Fruit fly (Drosophila melanogaster) whole organism, prepupa: Measurements from ENCODE around the gene tipE.

ENCODE experiments used
- CG10631 ChIP-seq: fragments of 200-800 bp; sonication (Bioruptor generic); optimal IDR thresholded peaks from 2 replicates; lab custom pipeline; 2016; ENCODE audit warnings: missing biosample characterization, missing genetic modification characterization
- CG1621 ChIP-seq: fragments of 200-800 bp; sonication (Bioruptor generic); optimal IDR thresholded peaks from 3 replicates; lab custom pipeline; 2018; ENCODE audit warnings: missing biosample characterization, mild to moderate bottlenecking, missing genetic modification characterization
- CG16779 ChIP-seq: fragments of 200-800 bp; sonication (Bioruptor generic); optimal IDR thresholded peaks from 3 replicates; lab custom pipeline; 2017; ENCODE audit warnings: missing biosample characterization, mild to moderate bottlenecking, missing genetic modification characterization
- CG3032 ChIP-seq: fragments of 200-800 bp; optimal IDR thresholded peaks from 2 replicates; lab custom pipeline; 2019; ENCODE audit warnings: missing biosample characterization, mild to moderate bottlenecking, missing genetic modification characterization, moderate library complexity
- CG32006 ChIP-seq: fragments of 200-800 bp; sonication (Bioruptor generic); optimal IDR thresholded peaks from 3 replicates; lab custom pipeline; 2017; ENCODE audit warnings: missing biosample characterization, mild to moderate bottlenecking, missing genetic modification characterization
- CG34406 ChIP-seq: fragments of 200-800 bp; sonication (Bioruptor generic); optimal IDR thresholded peaks from 3 replicates; lab custom pipeline; 2016; ENCODE audit warnings: missing biosample characterization, missing genetic modification characterization
- CG3919 ChIP-seq: fragments of 200-800 bp; sonication (Bioruptor generic); optimal IDR thresholded peaks from 3 replicates; lab custom pipeline; 2016; ENCODE audit warnings: missing biosample characterization, missing genetic modification characterization
- CG4318 ChIP-seq: fragments of 200-800 bp; sonication (Bioruptor generic); optimal IDR thresholded peaks from 3 replicates; lab custom pipeline; 2017; ENCODE audit warnings: missing biosample characterization, mild to moderate bottlenecking, missing genetic modification characterization
- CG6276 ChIP-seq: fragments of 200-800 bp; sonication (Bioruptor generic); optimal IDR thresholded peaks from 2 replicates; lab custom pipeline; 2017; ENCODE audit warnings: missing biosample characterization, mild to moderate bottlenecking, missing genetic modification characterization
- CG6792 ChIP-seq: fragments of 200-800 bp; sonication (Bioruptor generic); optimal IDR thresholded peaks from 3 replicates; lab custom pipeline; 2016; ENCODE audit warnings: missing biosample characterization, missing genetic modification characterization
- CG6808 ChIP-seq: fragments of 200-800 bp; sonication (Bioruptor generic); optimal IDR thresholded peaks from 3 replicates; lab custom pipeline; 2017; ENCODE audit warnings: missing biosample characterization, missing genetic modification characterization, mild to moderate bottlenecking, moderate library complexity, missing genetic modification reagents
- CG6854 ChIP-seq: fragments of 200-800 bp; sonication (Bioruptor generic); optimal IDR thresholded peaks from 2 replicates; lab custom pipeline; 2017; ENCODE audit warnings: missing biosample characterization, mild to moderate bottlenecking, missing genetic modification characterization
- CG7368 ChIP-seq: fragments of 200-800 bp; sonication (Bioruptor generic); optimal IDR thresholded peaks from 3 replicates; lab custom pipeline; 2016; ENCODE audit warnings: missing biosample characterization, missing genetic modification characterization
- CG8119 ChIP-seq: fragments of 200-800 bp; sonication (Bioruptor generic); IDR thresholded peaks from 3 replicates; pipeline ENCODE4 v1.3.6; 2022; ENCODE audit warnings: missing biosample characterization, missing genetic modification characterization
- CG9139 ChIP-seq: fragments of 200-800 bp; sonication (Bioruptor generic); optimal IDR thresholded peaks from 3 replicates; lab custom pipeline; 2017; ENCODE audit warnings: missing biosample characterization, mild to moderate bottlenecking, missing genetic modification characterization
- Eip75B ChIP-seq: fragments of 200-800 bp; sonication (Bioruptor generic); optimal IDR thresholded peaks from 3 replicates; lab custom pipeline; 2016; ENCODE audit warnings: missing biosample characterization, missing genetic modification characterization
- Ets96B ChIP-seq: fragments of 200-800 bp; optimal IDR thresholded peaks from 2 replicates; lab custom pipeline; 2019; ENCODE audit warnings: missing biosample characterization, mild to moderate bottlenecking, missing genetic modification characterization, moderate library complexity
- Hr38 ChIP-seq: sonication (Bioruptor generic); optimal IDR thresholded peaks from 2 replicates; lab custom pipeline; 2016; ENCODE audit warnings: missing biosample characterization, missing genetic modification characterization
- Hr4 ChIP-seq: fragments of 200-800 bp; sonication (Bioruptor generic); optimal IDR thresholded peaks from 3 replicates; lab custom pipeline; 2016; ENCODE audit warnings: missing biosample characterization, missing genetic modification characterization
- OdsH ChIP-seq: fragments of 200-800 bp; sonication (Bioruptor generic); optimal IDR thresholded peaks from 3 replicates; lab custom pipeline; 2016; ENCODE audit warnings: missing biosample characterization, missing genetic modification characterization
- Smox ChIP-seq: fragments of 200-800 bp; sonication (Bioruptor generic); optimal IDR thresholded peaks from 3 replicates; lab custom pipeline; 2016; ENCODE audit warnings: missing biosample characterization, missing genetic modification characterization
- Sox102F ChIP-seq: fragments of 200-800 bp; sonication (Bioruptor generic); optimal IDR thresholded peaks from 2 replicates; lab custom pipeline; 2016; ENCODE audit warnings: missing biosample characterization, mild to moderate bottlenecking, missing genetic modification characterization
- Sox14 ChIP-seq: fragments of 200-800 bp; sonication (Bioruptor generic); optimal IDR thresholded peaks from 3 replicates; lab custom pipeline; 2016; ENCODE audit warnings: missing biosample characterization, missing genetic modification characterization
- achi ChIP-seq: fragments of 200-800 bp; sonication (Bioruptor generic); optimal IDR thresholded peaks from 3 replicates; lab custom pipeline; 2016; ENCODE audit warnings: missing biosample characterization, missing genetic modification characterization
- cyc ChIP-seq: fragments of 200-800 bp; sonication (Bioruptor generic); optimal IDR thresholded peaks from 3 replicates; lab custom pipeline; 2016; ENCODE audit warnings: missing biosample characterization, missing genetic modification characterization
- dac ChIP-seq: fragments of 200-800 bp; sonication (Bioruptor generic); optimal IDR thresholded peaks from 2 replicates; lab custom pipeline; 2017; ENCODE audit warnings: missing biosample characterization, mild to moderate bottlenecking, missing genetic modification characterization
- dsx ChIP-seq: fragments of 200-800 bp; optimal IDR thresholded peaks from 3 replicates; lab custom pipeline; 2019; ENCODE audit warnings: missing biosample characterization, mild to moderate bottlenecking, missing genetic modification characterization, moderate library complexity; ENCODE audit not compliant: poor library complexity, severe bottlenecking
- eg ChIP-seq: fragments of 200-800 bp; sonication (Bioruptor generic); IDR thresholded peaks from 3 replicates; pipeline ENCODE4 v1.3.6; 2022; ENCODE audit warnings: missing biosample characterization, missing genetic modification characterization
- esn ChIP-seq: fragments of 200-800 bp; sonication (Bioruptor generic); optimal IDR thresholded peaks from 2 replicates; lab custom pipeline; 2016; ENCODE audit warnings: missing biosample characterization, mild to moderate bottlenecking, missing genetic modification characterization, moderate library complexity
- fd59A ChIP-seq: fragments of 200-800 bp; sonication (Bioruptor generic); optimal IDR thresholded peaks from 2 replicates; lab custom pipeline; 2017; ENCODE audit warnings: missing biosample characterization, mild to moderate bottlenecking, missing genetic modification characterization, missing genetic modification reagents
- fd85E ChIP-seq: fragments of 200-800 bp; sonication (Bioruptor generic); optimal IDR thresholded peaks from 3 replicates; lab custom pipeline; 2016; ENCODE audit warnings: missing biosample characterization, missing genetic modification characterization
- fkh ChIP-seq: fragments of 200-800 bp; sonication (Bioruptor generic); optimal IDR thresholded peaks from 3 replicates; lab custom pipeline; 2017; ENCODE audit warnings: missing biosample characterization, mild to moderate bottlenecking, missing genetic modification characterization, moderate library complexity
- lz ChIP-seq: fragments of 200-800 bp; sonication (Bioruptor generic); optimal IDR thresholded peaks from 3 replicates; lab custom pipeline; 2016; ENCODE audit warnings: missing biosample characterization, missing genetic modification characterization
- net ChIP-seq: fragments of 200-800 bp; sonication (Bioruptor generic); optimal IDR thresholded peaks from 3 replicates; lab custom pipeline; 2016; ENCODE audit warnings: missing biosample characterization, missing genetic modification characterization
- pdm3 ChIP-seq: fragments of 200-800 bp; sonication (Bioruptor generic); optimal IDR thresholded peaks from 3 replicates; lab custom pipeline; 2016; ENCODE audit warnings: missing biosample characterization, missing genetic modification characterization
- salr ChIP-seq, 2 experiments: fragments of 200-800 bp; sonication (Bioruptor generic); optimal IDR thresholded peaks; 3 replicates each; lab custom pipeline; 2016 to 2018; ENCODE audit warnings: missing biosample characterization in 2 of 2, missing genetic modification characterization in 2 of 2, mild to moderate bottlenecking in 1 of 2
- spab ChIP-seq: fragments of 200-800 bp; sonication (Bioruptor generic); optimal IDR thresholded peaks from 2 replicates; lab custom pipeline; 2017; ENCODE audit warnings: missing biosample characterization, mild to moderate bottlenecking, missing genetic modification characterization, missing genetic modification reagents
- ss ChIP-seq, 2 experiments: fragments of 200-800 bp; sonication (Bioruptor generic); optimal IDR thresholded peaks; 2 replicates in 1 of 2; 3 replicates in 1 of 2; lab custom pipeline; 2017 to 2018; ENCODE audit warnings: mild to moderate bottlenecking in 2 of 2, missing biosample characterization in 2 of 2, missing genetic modification characterization in 2 of 2, moderate library complexity in 1 of 2
- svp ChIP-seq: fragments of 200-800 bp; sonication (Bioruptor generic); peaks from one replicate; lab custom pipeline; 2016; ENCODE audit warnings: missing biosample characterization, missing genetic modification characterization
- topi ChIP-seq: fragments of 200-800 bp; sonication (Bioruptor generic); optimal IDR thresholded peaks from 3 replicates; lab custom pipeline; 2016; ENCODE audit warnings: missing biosample characterization, missing genetic modification characterization

tipE gene

DNA sequence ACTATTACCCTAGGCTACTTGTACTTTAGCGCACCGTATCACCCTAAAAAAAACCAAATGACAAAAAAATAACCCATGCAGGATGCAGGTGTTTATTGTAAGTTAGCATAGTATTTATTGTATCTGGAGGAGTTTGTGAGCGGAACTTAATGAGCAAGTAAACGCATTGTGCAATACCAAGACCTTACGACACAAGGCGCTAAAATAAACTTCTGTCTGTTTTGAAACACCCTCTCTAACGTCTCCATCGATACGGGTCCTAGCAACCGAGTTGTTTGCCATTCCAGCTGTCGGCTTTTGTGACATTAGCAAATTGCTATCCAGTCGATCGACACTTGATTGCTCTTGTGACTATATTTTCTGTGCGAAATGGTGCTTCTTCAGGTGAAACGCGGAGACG is 14.7 kb upstream of the tipE start, which contains the start of gene CG18675:
Gene CG18675, plus strand, starts transcription at position 301 of the 400 bp plus-strand sequence.
- TF ChIP-seq CG4318 (GFP tag; lab: Kevin White, UChicago) (no peak), OdsH (GFP tag; lab: Kevin White, UChicago) (no peak), CG8119 (GFP tag; lab: Robert Waterston, UW) (no peak), Hr4 (GFP tag; lab: Kevin White, UChicago) (no peak), achi (GFP tag; lab: Kevin White, UChicago) (no peak), svp (GFP tag; lab: Kevin White, UChicago) (no peak), ss (GFP tag; optimal IDR thresholded peaks at IDR 0.05; lab: Kevin White, UChicago) (no peak), CG34406 (GFP tag; lab: Kevin White, UChicago) (no peak), CG9139 (GFP tag; lab: Kevin White, UChicago) (no peak), CG3032 (no peak), dsx (no peak), Smox (no peak)
- TF ChIP-seq, all 60 proteins: peak for 0

dm6 chr3L:4177981-4178562 is 10.2 kb upstream of the tipE start, which contains the start of gene Teh4:
Gene Teh4 (minus strand): TSS chr3L:4178270.
- peak in 1 of 2 experiments; percentile 72 for TF ChIP-seq ss (GFP tag; optimal IDR thresholded peaks at IDR 0.05; lab: Kevin White, UChicago)
- peak; percentile 46 for TF ChIP-seq svp (GFP tag; lab: Kevin White, UChicago)
- TF ChIP-seq Ets96B (tag; lab: Kevin White, UChicago), result peak; percentile 50
- TF ChIP-seq fd59A (GFP tag; lab: Kevin White, UChicago), result peak; percentile 24
- TF ChIP-seq eg (GFP tag; lab: Robert Waterston, UW), result 0 out of 3 replicates have a peak, but pooled peaks have one; percentile 34
- TF ChIP-seq net (GFP tag; lab: Kevin White, UChicago), result peak; percentile 5
- no peak for TF ChIP-seq CG6854 (GFP tag; lab: Kevin White, UChicago)
- no peak for TF ChIP-seq Hr38
- peak; percentile 44 for TF ChIP-seq CG9139 (GFP tag; lab: Kevin White, UChicago)
- TF ChIP-seq topi (GFP tag; lab: Kevin White, UChicago), result no peak
- no peak for TF ChIP-seq CG34406 (GFP tag; lab: Kevin White, UChicago)
- peak; percentile 61 for TF ChIP-seq CG6808 (GFP tag; lab: Kevin White, UChicago)
- no peak for TF ChIP-seq fd85E (GFP tag; lab: Kevin White, UChicago)
- 0 out of 3 replicates have a peak, but pooled peaks have one; percentile 21 for TF ChIP-seq CG8119 (GFP tag; lab: Robert Waterston, UW)
- peak in 1 of 2 experiments; percentile 25 for TF ChIP-seq salr (GFP tag; optimal IDR thresholded peaks at IDR 0.05; lab: Kevin White, UChicago)
- TF ChIP-seq spab (GFP tag; lab: Kevin White, UChicago), result peak; percentile 45
- TF ChIP-seq CG1621 (tag; lab: Kevin White, UChicago), result peak; percentile 38

dm6 chr3L:4184563-4184962 is 3.7 kb upstream of the tipE start, which contains the start of gene Teh3:
Gene Teh3 (minus strand): TSS chr3L:4184663.
- TF ChIP-seq CG6276 (GFP tag; lab: Kevin White, UChicago), result no peak

dm6 chr3L:4185259-4185658 is 3.0 kb upstream of the tipE start:
- TF ChIP-seq CG6276 (GFP tag; lab: Kevin White, UChicago) (no peak), dsx (no peak), CG10631 (no peak), CG4318 (GFP tag; lab: Kevin White, UChicago) (no peak), CG6854 (GFP tag; lab: Kevin White, UChicago) (no peak), CG16779 (tag; lab: Kevin White, UChicago) (peak; percentile 6), CG6792 (no peak)

DNA sequence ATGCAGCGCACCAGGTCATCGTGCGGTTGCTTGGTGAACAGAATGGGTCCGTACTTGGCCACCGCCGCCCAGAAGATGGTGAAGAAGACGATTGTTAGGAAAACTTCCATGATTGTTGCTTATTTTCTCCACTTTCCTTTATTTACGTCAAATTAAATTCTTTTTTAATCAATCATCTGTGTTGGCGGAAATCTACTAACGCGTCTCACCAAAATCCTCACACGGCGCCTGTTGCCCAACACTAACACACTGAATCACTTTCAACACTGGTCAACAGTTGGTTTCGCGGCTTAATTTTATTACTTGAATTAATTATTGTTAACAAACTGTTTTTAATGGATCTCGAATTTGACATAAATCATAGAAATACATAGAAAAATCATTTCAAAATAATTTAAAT is 1.6 kb upstream of the tipE start, which contains the start of gene VhaM9.7-c:
Gene VhaM9.7-c, minus strand, starts transcription at position 207 of the 400 bp plus-strand sequence.
- TF ChIP-seq topi (GFP tag; lab: Kevin White, UChicago) (peak; percentile 58), dac (GFP tag; lab: Kevin White, UChicago) (no peak), Eip75B (GFP tag; lab: Kevin White, UChicago) (peak; percentile 7), fkh (GFP tag; lab: Kevin White, UChicago) (no peak), CG7368 (GFP tag; lab: Kevin White, UChicago) (no peak), CG4318 (GFP tag; lab: Kevin White, UChicago) (no peak), CG3919 (GFP tag; lab: Kevin White, UChicago) (peak; percentile 41), net (GFP tag; lab: Kevin White, UChicago) (no peak), CG16779 (tag; lab: Kevin White, UChicago) (no peak), esn (peak; percentile 55), pdm3 (GFP tag; lab: Kevin White, UChicago) (peak; percentile 40), CG6792 (peak; percentile 17), Sox14 (GFP tag; lab: Kevin White, UChicago) (peak; percentile 52), CG8119 (GFP tag; lab: Robert Waterston, UW) (0 out of 3 replicates have a peak, but pooled peaks have one; percentile 15), cyc (GFP tag; lab: Kevin White, UChicago) (peak; percentile 53), Sox102F (GFP tag; lab: Kevin White, UChicago) (peak; percentile 39), achi (GFP tag; lab: Kevin White, UChicago) (peak; percentile 30), CG32006 (GFP tag; lab: Kevin White, UChicago) (no peak), Hr4 (GFP tag; lab: Kevin White, UChicago) (no peak), lz (GFP tag; lab: Kevin White, UChicago) (peak; percentile 55)
